Worm (Caenorhabditis elegans) whole organism, L4/young adult: ENCODE data around the gene tag-153.

ENCODE experiments used
- W03F9.2 ChIP-seq: fragments of 150-350 bp; optimal IDR thresholded peaks from 2 replicates; lab custom pipeline; 2014; ENCODE audit warnings: missing biosample characterization, missing genetic modification characterization
- dao-5 ChIP-seq: sonication (generic microtip); optimal IDR thresholded peaks from 2 replicates; lab custom pipeline; 2016; ENCODE audit warnings: missing genotype, missing genetic modification characterization, moderate library complexity, missing compliant biosample characterization
- him-1 ChIP-seq: sonication (generic microtip); optimal IDR thresholded peaks from 2 replicates; lab custom pipeline; 2016; ENCODE audit warnings: missing genotype, missing genetic modification reagents, missing genetic modification characterization, missing compliant biosample characterization

DNA sequence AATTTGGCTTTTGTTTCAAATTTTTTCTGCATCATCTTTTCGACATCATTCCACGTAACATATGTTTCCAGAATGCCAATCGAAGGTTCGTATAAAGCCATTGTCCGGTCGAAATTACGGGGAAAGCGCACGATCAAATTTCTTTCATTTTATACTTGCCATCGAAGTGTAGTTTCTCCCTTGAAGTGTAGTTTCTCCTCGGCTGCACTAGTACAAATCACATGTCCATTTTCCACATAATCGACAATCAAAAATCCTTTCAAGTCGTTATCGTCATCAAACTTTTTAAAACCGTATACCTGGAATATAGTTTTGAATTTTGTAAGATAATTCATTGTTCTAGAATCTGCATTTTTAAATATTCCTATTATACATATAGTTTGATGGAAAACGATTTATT is 52.5 kb downstream of the tag-153 start, which contains the start of gene E02C12.9:
- TF ChIP-seq him-1 (tag; lab: Kevin White, UChicago) (no peak), dao-5 (no peak), W03F9.2 (tag; lab: Kevin White, UChicago) (no peak)
